Worm (Caenorhabditis elegans) whole organism, late embryonic: ENCODE data around the gene dmsr-11.

Experiments
- C38D4.7 ChIP-seq: fragments of 200-800 bp; sonication (Bioruptor generic); optimal IDR thresholded peaks from 2 replicates; lab custom pipeline; 2018; ENCODE audit warnings: mild to moderate bottlenecking, missing genetic modification characterization, moderate library complexity, missing compliant biosample characterization
- ahr-1 ChIP-seq: sonication (generic microtip); optimal IDR thresholded peaks from 2 replicates; lab custom pipeline; 2016; ENCODE audit warnings: missing genetic modification characterization, missing compliant biosample characterization
- ama-1 ChIP-seq: fragments of 150-350 bp; optimal IDR thresholded peaks from 2 replicates; lab custom pipeline; 2014
- ceh-2 ChIP-seq: sonication (generic microtip); optimal IDR thresholded peaks from 2 replicates; lab custom pipeline; 2016; ENCODE audit warnings: missing genotype, missing genetic modification characterization, missing compliant biosample characterization
- ceh-22 ChIP-seq: sonication (generic microtip); optimal IDR thresholded peaks from 2 replicates; lab custom pipeline; 2017; ENCODE audit warnings: missing biosample characterization, missing genetic modification characterization
- ceh-30 ChIP-seq: fragments of 150-350 bp; optimal IDR thresholded peaks from 2 replicates; lab custom pipeline; 2014; ENCODE audit warnings: missing biosample characterization, missing genetic modification characterization
- ceh-31 ChIP-seq: sonication (generic microtip); optimal IDR thresholded peaks from 2 replicates; lab custom pipeline; 2016; ENCODE audit warnings: missing genetic modification characterization, missing compliant biosample characterization
- ceh-34 ChIP-seq: sonication (generic microtip); optimal IDR thresholded peaks from 2 replicates; lab custom pipeline; 2016; ENCODE audit warnings: mild to moderate bottlenecking, missing genetic modification characterization, missing compliant biosample characterization
- ceh-45 ChIP-seq: fragments of 200-800 bp; sonication (Bioruptor generic); IDR thresholded peaks from 2 replicates; pipeline ENCODE4 v1.3.6; 2022; ENCODE audit warnings: missing genetic modification reagents, missing genetic modification characterization, missing compliant biosample characterization
- ceh-48 ChIP-seq: sonication (generic microtip); optimal IDR thresholded peaks from 2 replicates; lab custom pipeline; 2016; ENCODE audit warnings: missing genetic modification characterization, inconsistent platforms, missing compliant biosample characterization
- ceh-9 ChIP-seq: sonication (generic microtip); optimal IDR thresholded peaks from 2 replicates; lab custom pipeline; 2016; ENCODE audit warnings: mild to moderate bottlenecking, missing genetic modification characterization, inconsistent platforms, missing compliant biosample characterization
- dmd-4 ChIP-seq: sonication (generic microtip); optimal IDR thresholded peaks from 2 replicates; lab custom pipeline; 2016; ENCODE audit warnings: borderline replicate concordance, missing genetic modification characterization, missing compliant biosample characterization
- dve-1 ChIP-seq: sonication (generic microtip); optimal IDR thresholded peaks from 2 replicates; lab custom pipeline; 2017; ENCODE audit warnings: antibody characterized with exemption, mild to moderate bottlenecking, missing genetic modification characterization, missing compliant biosample characterization
- elt-2 ChIP-seq: sonication (generic microtip); optimal IDR thresholded peaks from 2 replicates; lab custom pipeline; 2016; ENCODE audit warnings: missing genetic modification reagents, missing genetic modification characterization, missing compliant biosample characterization
- elt-4 ChIP-seq: sonication (generic microtip); optimal IDR thresholded peaks from 2 replicates; lab custom pipeline; 2016; ENCODE audit warnings: missing genetic modification characterization, missing compliant biosample characterization
- eyg-1 ChIP-seq: sonication (generic microtip); optimal IDR thresholded peaks from 2 replicates; lab custom pipeline; 2016; ENCODE audit warnings: missing genotype, missing genetic modification characterization, missing compliant biosample characterization
- fax-1 ChIP-seq: sonication (generic microtip); optimal IDR thresholded peaks from 2 replicates; lab custom pipeline; 2016; ENCODE audit warnings: missing genotype, missing genetic modification characterization, missing compliant biosample characterization
- fkh-6 ChIP-seq: sonication (generic microtip); optimal IDR thresholded peaks from 2 replicates; lab custom pipeline; 2016; ENCODE audit warnings: missing genetic modification characterization, missing compliant biosample characterization
- gmeb-2 ChIP-seq: sonication (generic microtip); optimal IDR thresholded peaks from 2 replicates; lab custom pipeline; 2016; ENCODE audit warnings: missing genetic modification characterization, inconsistent platforms, missing compliant biosample characterization
- hlh-13 ChIP-seq: fragments of 200-800 bp; sonication (Bioruptor generic); optimal IDR thresholded peaks from 2 replicates; lab custom pipeline; 2018; ENCODE audit warnings: mild to moderate bottlenecking, missing genetic modification characterization, missing compliant biosample characterization
- hlh-30 ChIP-seq: sonication (generic microtip); optimal IDR thresholded peaks from 2 replicates; lab custom pipeline; 2017; ENCODE audit warnings: antibody characterized with exemption, missing genetic modification characterization, missing compliant biosample characterization; ENCODE audit not compliant: insufficient read depth
- hlh-6 ChIP-seq: sonication (generic microtip); optimal IDR thresholded peaks from 2 replicates; lab custom pipeline; 2016; ENCODE audit warnings: missing genotype, missing genetic modification characterization, missing compliant biosample characterization
- hlh-8 ChIP-seq: sonication (generic microtip); optimal IDR thresholded peaks from 2 replicates; lab custom pipeline; 2016; ENCODE audit warnings: missing genotype, missing genetic modification characterization, missing compliant biosample characterization
- mec-3 ChIP-seq: sonication (generic microtip); optimal IDR thresholded peaks from 2 replicates; lab custom pipeline; 2016; ENCODE audit warnings: borderline replicate concordance, missing genetic modification characterization, missing compliant biosample characterization
- nfya-1 ChIP-seq: sonication (generic microtip); optimal IDR thresholded peaks from 2 replicates; lab custom pipeline; 2017; ENCODE audit warnings: missing genetic modification characterization, mild to moderate bottlenecking, missing compliant biosample characterization, antibody characterized with exemption, moderate library complexity
- nhr-11 ChIP-seq: fragments of 150-350 bp; optimal IDR thresholded peaks from 2 replicates; lab custom pipeline; 2014; ENCODE audit warnings: missing biosample characterization, missing genetic modification characterization
- nhr-232 ChIP-seq: sonication (generic microtip); optimal IDR thresholded peaks from 2 replicates; lab custom pipeline; 2016; ENCODE audit warnings: missing genetic modification characterization, missing compliant biosample characterization
- pag-3 ChIP-seq: sonication (generic microtip); optimal IDR thresholded peaks from 2 replicates; lab custom pipeline; 2016; ENCODE audit warnings: missing compliant biosample characterization, missing genetic modification characterization, borderline replicate concordance
- pha-2 ChIP-seq: sonication (generic microtip); optimal IDR thresholded peaks from 2 replicates; lab custom pipeline; 2017; ENCODE audit warnings: mild to moderate bottlenecking, missing genetic modification characterization, missing compliant biosample characterization
- pros-1 ChIP-seq: fragments of 150-350 bp; optimal IDR thresholded peaks from 2 replicates; lab custom pipeline; 2014; ENCODE audit warnings: missing biosample characterization, missing genetic modification reagents, missing genetic modification characterization
- rnt-1 ChIP-seq: sonication (generic microtip); optimal IDR thresholded peaks from 2 replicates; lab custom pipeline; 2016; ENCODE audit warnings: missing genetic modification characterization, missing compliant biosample characterization
- sdc-2 ChIP-seq: sonication (generic microtip); optimal IDR thresholded peaks from 2 replicates; lab custom pipeline; 2016; ENCODE audit warnings: missing genotype, missing genetic modification characterization, missing compliant biosample characterization
- sox-2 ChIP-seq: fragments of 200-800 bp; sonication (Bioruptor generic); IDR thresholded peaks from 2 replicates; pipeline ENCODE4 v1.3.6; 2022; ENCODE audit warnings: missing genetic modification reagents, missing genetic modification characterization, missing compliant biosample characterization
- sox-4 ChIP-seq: sonication (generic microtip); optimal IDR thresholded peaks from 2 replicates; lab custom pipeline; 2017; ENCODE audit warnings: mild to moderate bottlenecking, missing genetic modification characterization, inconsistent platforms, missing compliant biosample characterization
- syd-9 ChIP-seq: sonication (generic microtip); optimal IDR thresholded peaks from 2 replicates; lab custom pipeline; 2016; ENCODE audit warnings: mild to moderate bottlenecking, missing genetic modification characterization, moderate library complexity, missing compliant biosample characterization
- tbx-7 ChIP-seq: sonication (generic microtip); optimal IDR thresholded peaks from 2 replicates; lab custom pipeline; 2016; ENCODE audit warnings: missing genotype, missing genetic modification characterization, missing compliant biosample characterization
- ttx-3 ChIP-seq: sonication (generic microtip); optimal IDR thresholded peaks from 2 replicates; lab custom pipeline; 2016; ENCODE audit warnings: missing genetic modification reagents, missing genetic modification characterization, missing compliant biosample characterization
- unc-55 ChIP-seq: sonication (generic microtip); optimal IDR thresholded peaks from 2 replicates; lab custom pipeline; 2017; ENCODE audit warnings: missing biosample characterization, missing genetic modification reagents, missing genetic modification characterization

dmsr-11 gene

ce11 chrV:6767576-6767975 lies 36.3 kb downstream of the dmsr-11 start:
- TF ChIP-seq pag-3 (tag; lab: Kevin White, UChicago) (no peak), hlh-13 (no peak), elt-2 (tag; lab: Kevin White, UChicago) (no peak), ceh-34 (no peak), nhr-11 (tag; lab: Kevin White, UChicago) (no peak), dmd-4 (tag; lab: Kevin White, UChicago) (no peak), hlh-6 (tag; lab: Kevin White, UChicago) (no peak), fkh-6 (tag; lab: Kevin White, UChicago) (no peak), ceh-30 (tag; lab: Kevin White, UChicago) (no peak), eyg-1 (tag; lab: Kevin White, UChicago) (no peak), ceh-2 (tag; lab: Kevin White, UChicago) (no peak), nhr-232 (tag; lab: Kevin White, UChicago) (no peak), ceh-9 (no peak), nfya-1 (no peak), ceh-22 (tag; lab: Kevin White, UChicago) (no peak), hlh-8 (tag; lab: Kevin White, UChicago) (no peak), ceh-31 (tag; lab: Kevin White, UChicago) (no peak)
- TF ChIP-seq, all 69 proteins: peak for 0

ce11 chrV:6764972-6765371 lies 38.9 kb downstream of the dmsr-11 start, which contains the start of gene bbs-8:
Gene bbs-8 (minus strand): TSS chrV:6765072.
- no peak for TF ChIP-seq ceh-9
- TF ChIP-seq eyg-1 (tag; lab: Kevin White, UChicago): no peak
- TF ChIP-seq hlh-6 (tag; lab: Kevin White, UChicago): no peak
- TF ChIP-seq fax-1 (tag; lab: Kevin White, UChicago): no peak
- no peak for TF ChIP-seq hlh-30
- TF ChIP-seq dve-1 (tag; lab: Kevin White, UChicago): no peak
- TF ChIP-seq ceh-34: no peak
- no peak for TF ChIP-seq ceh-45
- no peak for TF ChIP-seq mec-3 (tag; lab: Kevin White, UChicago)
- no peak for TF ChIP-seq rnt-1 (tag; lab: Kevin White, UChicago)
- no peak for TF ChIP-seq C38D4.7
- no peak for TF ChIP-seq nfya-1
- no peak for TF ChIP-seq gmeb-2

ce11 chrV:6762361-6762760 lies 41.5 kb downstream of the dmsr-11 start, which contains the start of gene T25F10.4:
Gene T25F10.4 (minus strand): TSS chrV:6762461.
- TF ChIP-seq hlh-8 (tag; lab: Kevin White, UChicago) (no peak), elt-4 (tag; lab: Kevin White, UChicago) (no peak), pros-1 (no peak), syd-9 (tag; lab: Kevin White, UChicago) (no peak), nhr-11 (tag; lab: Kevin White, UChicago) (no peak), sox-2 (GFP tag; lab: Robert Waterston, UW) (no peak), sox-4 (tag; lab: Kevin White, UChicago) (no peak), ceh-48 (tag; lab: Kevin White, UChicago) (no peak), ama-1 (no peak), pha-2 (tag; lab: Kevin White, UChicago) (no peak), tbx-7 (tag; lab: Kevin White, UChicago) (no peak), pag-3 (tag; lab: Kevin White, UChicago) (no peak), rnt-1 (tag; lab: Kevin White, UChicago) (no peak), C38D4.7 (no peak), eyg-1 (tag; lab: Kevin White, UChicago) (no peak), ttx-3 (tag; lab: Kevin White, UChicago) (no peak)

- TF ChIP-seq ahr-1 (tag; lab: Kevin White, UChicago) (no peak), sdc-2 (tag; lab: Kevin White, UChicago) (peak; percentile 11), pha-2 (tag; lab: Kevin White, UChicago) (no peak), eyg-1 (tag; lab: Kevin White, UChicago) (no peak), unc-55 (GFP tag; lab: Kevin White, UChicago) (no peak)
These were observed 45.9 kb downstream of the dmsr-11 start, which contains the start of gene dbl-1 for ce11 chrV:6758017-6758416. Gene dbl-1 (plus strand): TSS chrV:6758135.
